Fruit fly (Drosophila melanogaster) S2 (cell line): ENCODE data around the gene br.

ENCODE experiments used
- CG8478 ChIP-seq: fragments of >200 bp; optimal IDR thresholded peaks from 2 replicates; lab custom pipeline; 2018
- CTCF ChIP-seq, 2 experiments: fragments of >200 bp; optimal IDR thresholded peaks; 2 replicates each; lab custom pipeline; 2018

dm6 chrX:1617673-1618608 is 43.0 kb downstream of the br start:
- TF ChIP-seq CG8478 (lab: Kevin White, UChicago), result no peak
- no peak for TF ChIP-seq CTCF (optimal IDR thresholded peaks at IDR 0.05; lab: Kevin White, UChicago)
